Fruit fly (Drosophila melanogaster): ENCODE measurements around the gene Rph.

Gene Rph

DNA sequence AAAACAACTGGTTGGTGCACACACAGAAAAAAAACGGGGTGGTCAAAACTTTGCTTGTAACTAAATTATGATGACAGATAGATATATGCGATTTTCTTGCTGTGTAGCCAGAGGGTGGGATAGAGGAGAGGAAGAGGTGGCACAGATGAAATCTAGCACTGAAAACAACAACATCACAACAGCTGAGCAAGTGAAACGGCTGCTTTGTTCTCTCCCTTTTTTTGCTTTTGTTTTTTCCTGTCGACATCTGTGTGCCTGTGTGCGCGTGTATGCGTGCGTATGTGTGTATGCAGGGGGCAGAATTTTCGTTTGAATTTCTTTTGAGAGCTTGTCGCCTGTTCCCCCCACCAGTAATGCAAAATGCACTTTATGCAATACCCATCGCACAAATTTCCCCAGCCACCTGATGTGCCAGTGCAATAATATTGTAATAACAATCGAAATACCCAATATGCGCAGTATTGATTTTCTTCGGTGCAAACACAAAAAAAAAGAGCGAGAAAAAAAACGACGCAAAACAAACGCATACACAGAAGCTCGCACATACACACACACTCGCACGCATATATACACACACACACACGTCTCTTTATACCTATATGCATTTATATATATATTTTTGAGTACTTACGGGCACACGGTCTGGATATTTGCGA is 10.0 kb upstream of the Rph start (continued):
- TF ChIP-seq vfl (GFP tag; optimal IDR thresholded peaks at IDR 0.05) = peak; percentile 51
- TF ChIP-seq zen2 (GFP tag; IDR thresholded peaks at IDR 0.05; ENCODE audit: partially characterized antibody) = no peak
- no peak for TF ChIP-seq CG3726 (GFP tag; IDR thresholded peaks at IDR 0.05)
- peak; percentile 58 for TF ChIP-seq CG9727 (GFP tag; optimal IDR thresholded peaks at IDR 0.05)
- no peak for TF ChIP-seq MTF-1 (GFP tag; optimal IDR thresholded peaks at IDR 0.05; ENCODE audit: borderline replicate concordance)
- TF ChIP-seq kni (GFP tag; optimal IDR thresholded peaks at IDR 0.05) = peak; percentile 30
- no peak for TF ChIP-seq Lim3 (GFP tag; IDR thresholded peaks at IDR 0.05)
- no peak for TF ChIP-seq ro (GFP tag; IDR thresholded peaks at IDR 0.05)
- no peak for TF ChIP-seq CG3838 (GFP tag; optimal IDR thresholded peaks at IDR 0.05)
- peak; percentile 45 for TF ChIP-seq CG1647 (GFP tag; optimal IDR thresholded peaks at IDR 0.05)
- TF ChIP-seq CG1529 (GFP tag; optimal IDR thresholded peaks at IDR 0.05) = peak; percentile 24
- TF ChIP-seq nom (GFP tag; optimal IDR thresholded peaks at IDR 0.05) = peak; percentile 92
- TF ChIP-seq dan (GFP tag; IDR thresholded peaks at IDR 0.05) = no peak
- TF ChIP-seq CG34376 (GFP tag; optimal IDR thresholded peaks at IDR 0.05) = peak; percentile 45
- TF ChIP-seq CG3847 (GFP tag; IDR thresholded peaks at IDR 0.05) = peak; percentile 42; the same call in 1 of the 2 replicates
- no peak for TF ChIP-seq CG14710 (tag; optimal IDR thresholded peaks at IDR 0.05)
- TF ChIP-seq Neu2 (GFP tag; optimal IDR thresholded peaks at IDR 0.05; ENCODE audit: borderline replicate concordance) = no peak
- TF ChIP-seq ara (GFP tag; IDR thresholded peaks at IDR 0.05) = peak; percentile 48; the same call in 1 of the 2 replicates
- TF ChIP-seq CG4617 (GFP tag; optimal IDR thresholded peaks at IDR 0.05; ENCODE audit: borderline replicate concordance) = no peak
- peak; percentile 32 for TF ChIP-seq odd (GFP tag; optimal IDR thresholded peaks at IDR 0.05)
- peak; percentile 64 for TF ChIP-seq grau (tag; optimal IDR thresholded peaks at IDR 0.05)
- no peak for TF ChIP-seq wek (GFP tag; optimal IDR thresholded peaks at IDR 0.05)
- TF ChIP-seq CG7271 (tag; optimal IDR thresholded peaks at IDR 0.05) = no peak
- TF ChIP-seq gsb-n (tag; optimal IDR thresholded peaks at IDR 0.05) = no peak
- TF ChIP-seq Ptx1 (GFP tag; IDR thresholded peaks at IDR 0.05) = peak; percentile 56
- peak; percentile 56 for TF ChIP-seq HmgD (GFP tag; optimal IDR thresholded peaks at IDR 0.05)
- no peak for TF ChIP-seq CG7745 (tag; optimal IDR thresholded peaks at IDR 0.05)
- TF ChIP-seq TFAM (GFP tag; optimal IDR thresholded peaks at IDR 0.05) = no peak
- no peak for TF ChIP-seq Sin3A (optimal IDR thresholded peaks at IDR 0.05)
- TF ChIP-seq Hr51 (GFP tag; optimal IDR thresholded peaks at IDR 0.05) = peak; percentile 26 to 56
- 0 out of 3 replicates have a peak, but pooled peaks have one; percentile 41 for TF ChIP-seq CG2199 (GFP tag; IDR thresholded peaks at IDR 0.05)
- no peak for TF ChIP-seq croc (GFP tag; conservative IDR thresholded peaks at IDR 0.05)
- TF ChIP-seq unc-4 (GFP tag; IDR thresholded peaks at IDR 0.05; ENCODE audit: partially characterized antibody) = no peak
- TF ChIP-seq jing (GFP tag; optimal IDR thresholded peaks at IDR 0.05) = no peak
- TF ChIP-seq CrebB (tag; optimal IDR thresholded peaks at IDR 0.05) = peak; percentile 34
- no peak for TF ChIP-seq CG12104 (GFP tag; optimal IDR thresholded peaks at IDR 0.05)
- TF ChIP-seq cas (GFP tag; IDR thresholded peaks at IDR 0.05) = no peak
- no peak for TF ChIP-seq MESR4 (GFP tag; optimal IDR thresholded peaks at IDR 0.05)
- TF ChIP-seq Xrp1 (GFP tag; IDR thresholded peaks at IDR 0.05) = peak; percentile 66; the same call in 1 of the 2 replicates
- peak; percentile 70 for TF ChIP-seq CG13894 (tag; optimal IDR thresholded peaks at IDR 0.05)
- peak; percentile 53 for TF ChIP-seq CG4328 (GFP tag; optimal IDR thresholded peaks at IDR 0.05)
- TF ChIP-seq slbo (GFP tag; IDR thresholded peaks at IDR 0.05) = peak; percentile 83
- TF ChIP-seq psq (GFP tag; optimal IDR thresholded peaks at IDR 0.05) = no peak
- peak; percentile 40 for TF ChIP-seq CG11696 (GFP tag; IDR thresholded peaks at IDR 0.05)
- peak; percentile 49 to 73 for TF ChIP-seq bsh (GFP tag; optimal IDR thresholded peaks at IDR 0.05)
- no peak for TF ChIP-seq Vsx1 (GFP tag; optimal IDR thresholded peaks at IDR 0.05)
- TF ChIP-seq ac (GFP tag; optimal IDR thresholded peaks at IDR 0.05) = no peak
- TF ChIP-seq pfk (GFP tag; optimal IDR thresholded peaks at IDR 0.05) = no peak
- TF ChIP-seq ERR (GFP tag; optimal IDR thresholded peaks at IDR 0.05) = peak; percentile 68

All from whole organism, embryonic.